Worm (Caenorhabditis elegans): ENCODE results near the gene T23F6.5.

ce11 chrIV:12765067-12765466 is 23.7 kb upstream of the T23F6.5 start, which contains the start of gene ZK897.10:
- TF ChIP-seq lin-1 (GFP tag; IDR thresholded peaks at IDR 0.05) (no peak), daf-12 (tag; optimal IDR thresholded peaks at IDR 0.05) (no peak), mep-1 (tag; optimal IDR thresholded peaks at IDR 0.05) (no peak), ztf-11 (tag; optimal IDR thresholded peaks at IDR 0.05) (no peak), nhr-10 (tag; optimal IDR thresholded peaks at IDR 0.05) (no peak), unc-62 (GFP tag; optimal IDR thresholded peaks at IDR 0.05 in 1 of 2) (no peak), unc-62 (tag; optimal IDR thresholded peaks at IDR 0.05) (no peak), egl-27 (tag; optimal IDR thresholded peaks at IDR 0.05) (no peak)
